Worm (Caenorhabditis elegans): ENCODE results near the gene vps-15.

DNA sequence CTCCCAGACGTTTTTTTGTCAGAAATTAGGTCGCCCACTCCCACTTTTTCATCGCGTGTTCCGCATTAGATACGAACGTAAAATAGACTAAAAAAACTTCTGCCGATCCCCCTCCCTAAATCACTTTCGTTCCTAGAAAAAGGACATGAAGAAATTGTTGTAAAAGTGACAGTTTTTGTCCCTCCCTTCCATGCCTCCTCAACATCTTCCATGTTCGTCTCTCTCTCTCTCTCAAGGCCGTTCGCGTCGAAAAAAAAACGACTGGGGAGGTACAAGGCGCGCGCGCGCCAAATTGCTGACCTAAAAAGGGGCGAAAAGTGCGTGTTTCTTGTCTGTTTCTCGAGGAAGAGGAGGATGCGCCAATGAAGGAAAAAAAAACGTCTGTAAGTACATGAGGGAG is 13.1 kb upstream of the vps-15 start:
- TF ChIP-seq ceh-45 (GFP tag; IDR thresholded peaks at IDR 0.05) (no peak), ttx-3 (tag; optimal IDR thresholded peaks at IDR 0.05) (no peak), dve-1 (tag; optimal IDR thresholded peaks at IDR 0.05) (no peak), hlh-8 (tag; optimal IDR thresholded peaks at IDR 0.05) (no peak), elt-4 (tag; optimal IDR thresholded peaks at IDR 0.05) (no peak), tbx-2 (tag; optimal IDR thresholded peaks at IDR 0.05) (no peak), ama-1 (optimal IDR thresholded peaks at IDR 0.05) (no peak), sox-4 (tag; optimal IDR thresholded peaks at IDR 0.05) (no peak), K02D7.2 (tag; optimal IDR thresholded peaks at IDR 0.05) (no peak)

All from whole organism, late embryonic.